Worm (Caenorhabditis elegans): ENCODE data around the gene Y46G5A.39.

ce11 chrII:12756180-12756579 is 2.6 kb upstream of the Y46G5A.39 start, which contains the start of the genes Y46G5A.7 and Y46G5A.8:
- TF ChIP-seq lir-1 (GFP tag; conservative IDR thresholded peaks at IDR 0.05): no peak
- TF ChIP-seq unc-62 (GFP tag; optimal IDR thresholded peaks at IDR 0.05): no peak
- no peak for TF ChIP-seq let-607 (tag; optimal IDR thresholded peaks at IDR 0.05)
- TF ChIP-seq unc-130 (GFP tag; optimal IDR thresholded peaks at IDR 0.05): no peak
- no peak for TF ChIP-seq nfya-1 (tag; optimal IDR thresholded peaks at IDR 0.05; ENCODE audit: borderline replicate concordance, insufficient read depth)
- no peak for TF ChIP-seq hmg-20 (GFP tag; IDR thresholded peaks at IDR 0.05)
- TF ChIP-seq rec-8 (tag; optimal IDR thresholded peaks at IDR 0.05): no peak
- TF ChIP-seq die-1 (tag; optimal IDR thresholded peaks at IDR 0.05): no peak

Measured in whole organism, young adult.